Fruit fly (Drosophila melanogaster) whole organism, pupa: ENCODE results near the gene trh.

Source experiments
- CG10348 ChIP-seq: fragments of 200-800 bp; sonication (Bioruptor generic); IDR thresholded peaks from 2 replicates; pipeline ENCODE4 v1.3.6; 2022; ENCODE audit warnings: missing biosample characterization, missing genetic modification characterization
- CG12605 ChIP-seq: fragments of 200-800 bp; sonication (Bioruptor generic); IDR thresholded peaks from 2 replicates; pipeline ENCODE4 v1.3.6; 2022; ENCODE audit warnings: missing biosample characterization, missing genetic modification characterization
- CG13204 ChIP-seq: fragments of 200-800 bp; sonication (Bioruptor generic); optimal IDR thresholded peaks from 2 replicates; lab custom pipeline; 2018; ENCODE audit warnings: missing biosample characterization, mild to moderate bottlenecking, missing genetic modification characterization, moderate library complexity
- CG14655 ChIP-seq: fragments of 200-800 bp; sonication (Bioruptor generic); optimal IDR thresholded peaks from 3 replicates; lab custom pipeline; 2017; ENCODE audit warnings: mild to moderate bottlenecking, missing biosample characterization, missing genetic modification reagents, missing genetic modification characterization
- CG15710 ChIP-seq: fragments of 200-800 bp; sonication (Bioruptor generic); optimal IDR thresholded peaks from 2 replicates; lab custom pipeline; 2018; ENCODE audit warnings: missing biosample characterization, mild to moderate bottlenecking, missing genetic modification characterization, moderate library complexity
- CG17806 ChIP-seq: fragments of 200-800 bp; sonication (Bioruptor generic); optimal IDR thresholded peaks from 2 replicates; lab custom pipeline; 2018; ENCODE audit warnings: missing biosample characterization, mild to moderate bottlenecking, missing genetic modification characterization, moderate library complexity
- CG32121 ChIP-seq: fragments of 200-800 bp; sonication (Bioruptor generic); IDR thresholded peaks from 2 replicates; pipeline ENCODE4 v1.3.6; 2022; ENCODE audit warnings: missing biosample characterization, missing genetic modification characterization
- CG34367 ChIP-seq: fragments of 200-800 bp; sonication (Bioruptor generic); optimal IDR thresholded peaks from 2 replicates; lab custom pipeline; 2018; ENCODE audit warnings: missing biosample characterization, mild to moderate bottlenecking, missing genetic modification characterization
- CG4496 ChIP-seq: fragments of 200-800 bp; sonication (Bioruptor generic); IDR thresholded peaks from 3 replicates; pipeline ENCODE4 v1.3.6; 2022; ENCODE audit warnings: missing biosample characterization, missing genetic modification characterization
- CG8159 ChIP-seq: fragments of 200-800 bp; sonication (Bioruptor generic); optimal IDR thresholded peaks from 3 replicates; lab custom pipeline; 2018; ENCODE audit warnings: missing biosample characterization, mild to moderate bottlenecking, missing genetic modification characterization, moderate library complexity
- CG8301 ChIP-seq: fragments of 200-800 bp; sonication (Bioruptor generic); optimal IDR thresholded peaks from 2 replicates; lab custom pipeline; 2018; ENCODE audit warnings: missing biosample characterization, mild to moderate bottlenecking, missing genetic modification characterization
- CG9948 ChIP-seq: fragments of 200-800 bp; sonication (Bioruptor generic); optimal IDR thresholded peaks from 2 replicates; lab custom pipeline; 2018; ENCODE audit warnings: missing biosample characterization, mild to moderate bottlenecking, missing genetic modification characterization, moderate library complexity
- D1 ChIP-seq: fragments of 200-800 bp; sonication (Bioruptor generic); optimal IDR thresholded peaks from 2 replicates; lab custom pipeline; 2018; ENCODE audit warnings: missing biosample characterization, mild to moderate bottlenecking, missing genetic modification characterization, moderate library complexity
- EcR ChIP-seq: fragments of 200-800 bp; sonication (Bioruptor generic); optimal IDR thresholded peaks from 3 replicates; lab custom pipeline; 2019; ENCODE audit warnings: missing biosample characterization, missing genetic modification characterization, mild to moderate bottlenecking, moderate library complexity, missing genetic modification reagents
- Ets98B ChIP-seq: fragments of 200-800 bp; sonication (Bioruptor generic); IDR thresholded peaks from 2 replicates; pipeline ENCODE4 v1.3.6; 2022; ENCODE audit warnings: missing biosample characterization, missing genetic modification characterization
- Pif1A ChIP-seq: fragments of 200-800 bp; sonication (Bioruptor generic); optimal IDR thresholded peaks from 3 replicates; lab custom pipeline; 2016; ENCODE audit warnings: missing biosample characterization, missing genetic modification characterization
- Pif1B ChIP-seq: fragments of 200-800 bp; sonication (Bioruptor generic); optimal IDR thresholded peaks from 3 replicates; lab custom pipeline; 2016; ENCODE audit warnings: missing biosample characterization, missing genetic modification characterization
- Snoo ChIP-seq: fragments of 200-800 bp; sonication (Bioruptor generic); optimal IDR thresholded peaks from 3 replicates; lab custom pipeline; 2017; ENCODE audit warnings: missing biosample characterization, mild to moderate bottlenecking, missing genetic modification characterization, inconsistent platforms
- fd96Ca ChIP-seq: fragments of 200-800 bp; sonication (Bioruptor generic); IDR thresholded peaks from 3 replicates; pipeline ENCODE4 v1.3.6; 2022; ENCODE audit warnings: missing biosample characterization, missing genetic modification characterization
- gl ChIP-seq: fragments of 200-800 bp; sonication (Bioruptor generic); optimal IDR thresholded peaks from 2 replicates; lab custom pipeline; 2018; ENCODE audit warnings: missing biosample characterization, mild to moderate bottlenecking, missing genetic modification characterization
- rn ChIP-seq: fragments of 200-800 bp; sonication (Bioruptor generic); IDR thresholded peaks from 2 replicates; pipeline ENCODE4 v1.3.6; 2022; ENCODE audit warnings: missing biosample characterization, missing genetic modification characterization

The trh gene

dm6 chr3L:392622-393159, at the start of gene trh:
TSS of gene trh (minus strand) at chr3L:392633.
- TF ChIP-seq CG8159 (tag; lab: Kevin White, UChicago) (no peak), CG8301 (no peak), rn (GFP tag; lab: Robert Waterston, UW) (no peak), Pif1A (no peak), CG14655 (GFP tag; lab: Kevin White, UChicago) (no peak), CG34367 (no peak), CG9948 (no peak), CG10348 (no peak), CG15710 (tag; lab: Kevin White, UChicago) (no peak), Ets98B (GFP tag; lab: Robert Waterston, UW) (no peak), Pif1B (GFP tag; lab: Kevin White, UChicago) (no peak), D1 (tag; lab: Kevin White, UChicago) (no peak), CG13204 (GFP tag; lab: Kevin White, UChicago) (no peak), CG17806 (no peak), Snoo (tag; lab: Kevin White, UChicago) (no peak)

- no peak for TF ChIP-seq Snoo (tag; lab: Kevin White, UChicago)
- no peak for TF ChIP-seq CG32121 (GFP tag; lab: Robert Waterston, UW)
- no peak for TF ChIP-seq CG4496 (GFP tag; lab: Robert Waterston, UW)
These were observed 49.3 kb upstream of the trh start for dm6 chr3L:441644-442193.

- TF ChIP-seq CG32121 (GFP tag; lab: Robert Waterston, UW) (peak; percentile 75), rn (GFP tag; lab: Robert Waterston, UW) (no peak), CG8301 (peak; percentile 42), Pif1B (GFP tag; lab: Kevin White, UChicago) (peak; percentile 32), fd96Ca (0 out of 3 replicates have a peak, but pooled peaks have one; percentile 44), CG8159 (tag; lab: Kevin White, UChicago) (peak; percentile 62), CG9948 (peak; percentile 58), CG12605 (GFP tag; lab: Robert Waterston, UW) (peak; percentile 47; the same call in 1 of the 2 replicates), CG13204 (GFP tag; lab: Kevin White, UChicago) (no peak), gl (no peak), CG15710 (tag; lab: Kevin White, UChicago) (peak; percentile 45), Ets98B (GFP tag; lab: Robert Waterston, UW) (peak; percentile 71), CG14655 (GFP tag; lab: Kevin White, UChicago) (peak; percentile 51), D1 (tag; lab: Kevin White, UChicago) (no peak), CG17806 (peak; percentile 56), CG4496 (GFP tag; lab: Robert Waterston, UW) (peak; percentile 77), CG34367 (peak; percentile 11), Pif1A (no peak), CG10348 (no peak), EcR (GFP tag; lab: Kevin White, UChicago) (no peak), Snoo (tag; lab: Kevin White, UChicago) (peak; percentile 22)
These were observed 48.7 kb upstream of the trh start for dm6 chr3L:441035-441604.

DNA sequence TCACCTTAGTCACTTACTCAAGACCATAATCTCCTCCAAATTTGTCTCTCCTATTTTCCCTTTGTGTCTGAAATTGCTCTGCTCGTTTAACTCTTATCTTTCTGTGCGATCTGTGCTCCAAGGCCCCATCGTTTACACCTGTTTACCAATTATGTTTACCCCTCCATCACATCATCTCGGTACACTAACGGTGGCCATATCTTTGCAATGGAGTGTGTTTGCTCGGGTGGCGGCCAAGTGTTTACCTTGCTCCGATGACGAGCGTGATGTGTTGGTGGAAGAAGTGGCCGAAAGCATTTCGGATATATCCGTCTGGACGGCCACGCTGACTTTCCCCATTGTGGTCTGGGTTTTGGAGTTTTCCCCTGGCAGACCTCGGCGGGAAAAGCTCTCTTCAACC, 47.8 kb upstream of the trh start:
- peak; percentile 56 for TF ChIP-seq Ets98B (GFP tag; lab: Robert Waterston, UW)
- TF ChIP-seq CG17806, result peak; percentile 17
- TF ChIP-seq fd96Ca, result peak; percentile 32; the same call in 1 of the 3 replicates
- peak; percentile 14 for TF ChIP-seq Snoo (tag; lab: Kevin White, UChicago)
- peak; percentile 61 for TF ChIP-seq Pif1A
- peak; percentile 72 for TF ChIP-seq CG4496 (GFP tag; lab: Robert Waterston, UW)
- TF ChIP-seq CG9948, result no peak
- no peak for TF ChIP-seq rn (GFP tag; lab: Robert Waterston, UW)
- TF ChIP-seq gl, result peak; percentile 62
- TF ChIP-seq Pif1B (GFP tag; lab: Kevin White, UChicago), result peak; percentile 56
- TF ChIP-seq CG13204 (GFP tag; lab: Kevin White, UChicago), result peak; percentile 19
- TF ChIP-seq CG15710 (tag; lab: Kevin White, UChicago), result peak; percentile 12
- TF ChIP-seq CG8159 (tag; lab: Kevin White, UChicago), result no peak
- TF ChIP-seq CG8301, result peak; percentile 6
- peak; percentile 46; the same call in 1 of the 2 replicates for TF ChIP-seq CG32121 (GFP tag; lab: Robert Waterston, UW)
- TF ChIP-seq D1 (tag; lab: Kevin White, UChicago), result no peak
- TF ChIP-seq CG12605 (GFP tag; lab: Robert Waterston, UW), result peak; percentile 21; the same call in 1 of the 2 replicates
- TF ChIP-seq CG10348, result no peak

dm6 chr3L:439538-439937, 47.1 kb upstream of the trh start:
- TF ChIP-seq CG8301, result no peak
- no peak for TF ChIP-seq CG13204 (GFP tag; lab: Kevin White, UChicago)
- no peak for TF ChIP-seq CG10348
- no peak for TF ChIP-seq CG4496 (GFP tag; lab: Robert Waterston, UW)
- TF ChIP-seq CG34367, result no peak
- no peak for TF ChIP-seq CG14655 (GFP tag; lab: Kevin White, UChicago)
- no peak for TF ChIP-seq rn (GFP tag; lab: Robert Waterston, UW)
- TF ChIP-seq Snoo (tag; lab: Kevin White, UChicago), result no peak
- TF ChIP-seq fd96Ca, result no peak
- TF ChIP-seq CG15710 (tag; lab: Kevin White, UChicago), result no peak
- no peak for TF ChIP-seq Pif1A
- no peak for TF ChIP-seq CG17806
- no peak for TF ChIP-seq D1 (tag; lab: Kevin White, UChicago)
- no peak for TF ChIP-seq CG8159 (tag; lab: Kevin White, UChicago)
- TF ChIP-seq Pif1B (GFP tag; lab: Kevin White, UChicago), result no peak
- TF ChIP-seq Ets98B (GFP tag; lab: Robert Waterston, UW), result no peak
